Worm (Caenorhabditis elegans) whole organism, L4/young adult: Measurements from ENCODE around the gene Y77E11A.12.

Experiments
- W03F9.2 ChIP-seq: fragments of 150-350 bp; optimal IDR thresholded peaks from 2 replicates; lab custom pipeline; 2014; ENCODE audit warnings: missing biosample characterization, missing genetic modification characterization
- dao-5 ChIP-seq: sonication (generic microtip); optimal IDR thresholded peaks from 2 replicates; lab custom pipeline; 2016; ENCODE audit warnings: missing genotype, missing genetic modification characterization, moderate library complexity, missing compliant biosample characterization
- him-1 ChIP-seq: sonication (generic microtip); optimal IDR thresholded peaks from 2 replicates; lab custom pipeline; 2016; ENCODE audit warnings: missing genotype, missing genetic modification reagents, missing genetic modification characterization, missing compliant biosample characterization

Y77E11A.12 gene

ce11 chrIV:1475009-1475408, at the start of gene Y77E11A.12:
Gene Y77E11A.12 (minus strand): TSS chrIV:1475109.
- TF ChIP-seq W03F9.2 (tag; lab: Kevin White, UChicago), result no peak
- TF ChIP-seq him-1 (tag; lab: Kevin White, UChicago), result no peak
- no peak for TF ChIP-seq dao-5 (tag; lab: Kevin White, UChicago)

- TF ChIP-seq him-1 (tag; lab: Kevin White, UChicago) (no peak), W03F9.2 (tag; lab: Kevin White, UChicago) (no peak), dao-5 (tag; lab: Kevin White, UChicago) (no peak)
Measured at ce11 chrIV:1523418-1523817, 48.5 kb upstream of the Y77E11A.12 start, which contains the start of gene K03H6.1. Gene K03H6.1 (plus strand): TSS chrIV:1523718.

- TF ChIP-seq W03F9.2 (tag; lab: Kevin White, UChicago), result no peak
- no peak for TF ChIP-seq him-1 (tag; lab: Kevin White, UChicago)
- TF ChIP-seq dao-5 (tag; lab: Kevin White, UChicago), result no peak
Measured at ce11 chrIV:1522358-1522757, 47.4 kb upstream of the Y77E11A.12 start.

- TF ChIP-seq him-1 (tag; lab: Kevin White, UChicago) (no peak), dao-5 (tag; lab: Kevin White, UChicago) (no peak), W03F9.2 (tag; lab: Kevin White, UChicago) (no peak)
Measured at ce11 chrIV:1521224-1521623, 46.3 kb upstream of the Y77E11A.12 start, which contains the start of gene K03H6.4. Gene K03H6.4 (minus strand): TSS chrIV:1521324.

ce11 chrIV:1516527-1516926, 41.6 kb upstream of the Y77E11A.12 start, which contains the start of gene clec-172:
Gene clec-172 (minus strand): TSS chrIV:1516627.
- TF ChIP-seq dao-5 (tag; lab: Kevin White, UChicago) (no peak), him-1 (tag; lab: Kevin White, UChicago) (no peak), W03F9.2 (tag; lab: Kevin White, UChicago) (no peak)

- TF ChIP-seq him-1 (tag; lab: Kevin White, UChicago), result no peak
- no peak for TF ChIP-seq dao-5 (tag; lab: Kevin White, UChicago)
- no peak for TF ChIP-seq W03F9.2 (tag; lab: Kevin White, UChicago)
Measured at ce11 chrIV:1515891-1516290, 41.0 kb upstream of the Y77E11A.12 start.

- no peak for TF ChIP-seq dao-5 (tag; lab: Kevin White, UChicago)
- no peak for TF ChIP-seq W03F9.2 (tag; lab: Kevin White, UChicago)
Measured at ce11 chrIV:1514415-1514814, 39.5 kb upstream of the Y77E11A.12 start.

- no peak for TF ChIP-seq W03F9.2 (tag; lab: Kevin White, UChicago)
- TF ChIP-seq dao-5 (tag; lab: Kevin White, UChicago), result no peak
- TF ChIP-seq him-1 (tag; lab: Kevin White, UChicago), result no peak
Measured at ce11 chrIV:1512944-1513343, 38.0 kb upstream of the Y77E11A.12 start.

- TF ChIP-seq dao-5 (tag; lab: Kevin White, UChicago) (no peak), him-1 (tag; lab: Kevin White, UChicago) (no peak), W03F9.2 (tag; lab: Kevin White, UChicago) (no peak)
Measured at ce11 chrIV:1510241-1510640, 35.3 kb upstream of the Y77E11A.12 start, which contains the start of gene txt-4. Gene txt-4 (plus strand): TSS chrIV:1510564.

ce11 chrIV:1497448-1497847, 22.5 kb upstream of the Y77E11A.12 start, which contains the start of gene hxk-3:
Gene hxk-3 (plus strand): TSS chrIV:1497626.
- TF ChIP-seq dao-5 (tag; lab: Kevin White, UChicago), result no peak
- TF ChIP-seq W03F9.2 (tag; lab: Kevin White, UChicago), result no peak
- no peak for TF ChIP-seq him-1 (tag; lab: Kevin White, UChicago)

- TF ChIP-seq dao-5 (tag; lab: Kevin White, UChicago) (no peak), W03F9.2 (tag; lab: Kevin White, UChicago) (no peak), him-1 (tag; lab: Kevin White, UChicago) (no peak)
Measured at ce11 chrIV:1496679-1497033, 21.7 kb upstream of the Y77E11A.12 start.

- TF ChIP-seq W03F9.2 (tag; lab: Kevin White, UChicago), result no peak
- no peak for TF ChIP-seq dao-5 (tag; lab: Kevin White, UChicago)
- TF ChIP-seq him-1 (tag; lab: Kevin White, UChicago), result no peak
Measured at ce11 chrIV:1496017-1496678, 21.2 kb upstream of the Y77E11A.12 start, which contains the start of gene npp-20. Gene npp-20 (minus strand): TSS chrIV:1496022.

ce11 chrIV:1484968-1485474, 10.1 kb upstream of the Y77E11A.12 start, which contains the start of gene Y77E11A.16:
Gene Y77E11A.16 (plus strand): TSS chrIV:1485424.
- no peak for TF ChIP-seq dao-5 (tag; lab: Kevin White, UChicago)
- TF ChIP-seq W03F9.2 (tag; lab: Kevin White, UChicago), result no peak
- no peak for TF ChIP-seq him-1 (tag; lab: Kevin White, UChicago)
